Fruit fly (Drosophila melanogaster): ENCODE results near the gene CG13926.

CG13926 gene

dm6 chr3L:1644920-1645567 lies 27.1 kb upstream of the CG13926 start, which contains the start of the genes alphaCOP and CG13919 (continued):
- no peak for TF ChIP-seq CG15011 (GFP tag; optimal IDR thresholded peaks at IDR 0.05)
- TF ChIP-seq CG3847 (GFP tag; IDR thresholded peaks at IDR 0.05): peak; percentile 98
- peak; percentile 96 for TF ChIP-seq CG11085 (GFP tag; IDR thresholded peaks at IDR 0.05)
- peak; percentile 99 for TF ChIP-seq Ets65A (GFP tag)
- peak; percentile 96 for TF ChIP-seq wdn (GFP tag; IDR thresholded peaks at IDR 0.05)
- TF ChIP-seq CHES-1-like (GFP tag; optimal IDR thresholded peaks at IDR 0.05): peak; percentile 91
- TF ChIP-seq CG1832 (GFP tag; optimal IDR thresholded peaks at IDR 0.05): no peak
- TF ChIP-seq CG2202 (tag; optimal IDR thresholded peaks at IDR 0.05): peak; percentile 95
- TF ChIP-seq eve (GFP tag; optimal IDR thresholded peaks at IDR 0.05): no peak
- TF ChIP-seq CG8290 (GFP tag; optimal IDR thresholded peaks at IDR 0.05): peak; percentile 97
- TF ChIP-seq CG8290 (tag; optimal IDR thresholded peaks at IDR 0.05): peak; percentile 79 to 85
- peak; percentile 89 for TF ChIP-seq CG2875 (GFP tag; optimal IDR thresholded peaks at IDR 0.05)
- TF ChIP-seq D (optimal IDR thresholded peaks at IDR 0.05): no peak
- TF ChIP-seq D (GFP tag; optimal IDR thresholded peaks at IDR 0.05): peak; percentile 88
- no peak for TF ChIP-seq hth (optimal IDR thresholded peaks at IDR 0.05)
- peak; percentile 81 for TF ChIP-seq Nf-YA (GFP tag; IDR thresholded peaks at IDR 0.05)
- peak; percentile 93 for TF ChIP-seq Camta (GFP tag; optimal IDR thresholded peaks at IDR 0.05)
- peak; percentile 88 for TF ChIP-seq CG18764 (GFP tag; optimal IDR thresholded peaks at IDR 0.05)
- peak; percentile 87 for TF ChIP-seq Elba2 (GFP tag; optimal IDR thresholded peaks at IDR 0.05)
- TF ChIP-seq Dip2 (GFP tag; IDR thresholded peaks at IDR 0.05): peak; percentile 53
- peak; percentile 86 for TF ChIP-seq Hmx (GFP tag; optimal IDR thresholded peaks at IDR 0.05)
- peak; percentile 94 for TF ChIP-seq bowl (GFP tag; IDR thresholded peaks at IDR 0.05)
- TF ChIP-seq aop (GFP tag; IDR thresholded peaks at IDR 0.05): peak; percentile 80
- peak; percentile 96 for TF ChIP-seq lbe (GFP tag; optimal IDR thresholded peaks at IDR 0.05)
- peak; percentile 91 for TF ChIP-seq kay (GFP tag; optimal IDR thresholded peaks at IDR 0.05)
- TF ChIP-seq Pdp1 (GFP tag; optimal IDR thresholded peaks at IDR 0.05): peak; percentile 93 to 96
- peak; percentile 97 for TF ChIP-seq vvl (GFP tag; IDR thresholded peaks at IDR 0.05)
- TF ChIP-seq caup (GFP tag; optimal IDR thresholded peaks at IDR 0.05; ENCODE audit: severe bottlenecking): peak; percentile 94
- TF ChIP-seq Atf3 (GFP tag; optimal IDR thresholded peaks at IDR 0.05): peak; percentile 85
- peak; percentile 99 for TF ChIP-seq CG14710 (tag; optimal IDR thresholded peaks at IDR 0.05)
- no peak for TF ChIP-seq CG12769 (tag; optimal IDR thresholded peaks at IDR 0.05)
- TF ChIP-seq CoRest (tag; optimal IDR thresholded peaks at IDR 0.05): peak; percentile 98
- TF ChIP-seq Mes4 (GFP tag; optimal IDR thresholded peaks at IDR 0.05): peak; percentile 89
- TF ChIP-seq Abd-B (GFP tag; optimal IDR thresholded peaks at IDR 0.05): peak; percentile 97
- peak; percentile 56; the same call in 2 of the 3 replicates for TF ChIP-seq sr (GFP tag; IDR thresholded peaks at IDR 0.05)
- TF ChIP-seq tin (GFP tag; optimal IDR thresholded peaks at IDR 0.05): peak; percentile 93
- TF ChIP-seq Hand (GFP tag; optimal IDR thresholded peaks at IDR 0.05): peak; percentile 91
- peak in 1 of 3 experiments; percentile 98 for TF ChIP-seq Stat92E (GFP tag; optimal IDR thresholded peaks at IDR 0.05)
- peak; percentile 94 for TF ChIP-seq CG7556 (GFP tag; optimal IDR thresholded peaks at IDR 0.05)
- peak; percentile 89 for TF ChIP-seq Ada2b (GFP tag; IDR thresholded peaks at IDR 0.05)
- peak; percentile 99 for TF ChIP-seq Ptx1 (GFP tag; IDR thresholded peaks at IDR 0.05)
- peak; percentile 80 for TF ChIP-seq fd102C (GFP tag; optimal IDR thresholded peaks at IDR 0.05)
- peak; percentile 67 for TF ChIP-seq kni (GFP tag; optimal IDR thresholded peaks at IDR 0.05)
- TF ChIP-seq CG7271 (tag; optimal IDR thresholded peaks at IDR 0.05): peak; percentile 92
- TF ChIP-seq CG14965 (GFP tag; optimal IDR thresholded peaks at IDR 0.05; ENCODE audit: borderline replicate concordance): peak; percentile 47
- peak; percentile 96 for TF ChIP-seq ara (GFP tag; IDR thresholded peaks at IDR 0.05)
- peak; percentile 86 for TF ChIP-seq E2f2 (GFP tag; IDR thresholded peaks at IDR 0.05)
- TF ChIP-seq Mrtf (GFP tag; IDR thresholded peaks at IDR 0.05): peak; percentile 95
- TF ChIP-seq CG17802 (tag; optimal IDR thresholded peaks at IDR 0.05): peak; percentile 75
- no peak for TF ChIP-seq unc-4 (GFP tag; IDR thresholded peaks at IDR 0.05; ENCODE audit: partially characterized antibody)
